Fruit fly (Drosophila melanogaster): ENCODE results near the gene CG12213.

CG12213 gene

DNA sequence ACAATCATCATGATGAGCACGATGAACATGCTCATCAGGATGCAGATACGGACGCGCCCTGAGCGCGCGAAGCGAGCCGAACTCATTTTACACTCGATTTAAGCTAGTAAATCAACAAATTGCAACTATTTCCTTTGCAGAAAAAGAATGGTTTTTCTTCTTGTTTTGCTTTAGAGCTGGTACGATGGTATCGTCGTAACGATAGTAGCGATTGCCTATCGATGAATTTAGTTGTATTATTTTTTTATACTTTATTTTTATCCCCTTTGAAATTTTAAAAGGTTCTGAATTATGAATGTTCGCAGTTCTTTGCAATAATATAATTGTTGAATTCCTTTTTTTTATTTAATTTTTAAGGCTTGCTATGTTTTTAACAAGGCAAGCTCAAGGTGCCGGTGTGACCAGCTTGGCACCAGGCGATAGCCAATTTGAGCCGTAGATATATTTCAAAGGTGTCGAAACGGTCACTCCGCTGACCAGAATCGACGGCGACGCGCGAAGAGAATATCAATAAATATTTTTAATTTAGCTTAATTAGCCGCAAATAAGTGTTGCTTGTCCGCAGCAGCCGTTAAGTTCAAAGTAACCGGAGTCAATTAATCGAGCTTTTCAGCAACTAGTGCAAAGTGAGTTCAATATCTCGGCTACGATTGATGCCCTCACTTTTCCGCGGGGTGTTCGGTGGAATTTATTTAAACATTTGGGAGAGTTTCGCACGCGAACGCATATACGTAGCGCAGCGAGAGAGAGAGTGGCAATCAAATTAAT lies at the start of gene CG12213, which contains the start of gene GC1 (continued):
- TF ChIP-seq CG17186 (GFP tag; optimal IDR thresholded peaks at IDR 0.05) (peak; percentile 18), Doc3 (GFP tag; IDR thresholded peaks at IDR 0.05; ENCODE audit: partially characterized antibody) (peak; percentile 99), ro (GFP tag; IDR thresholded peaks at IDR 0.05) (no peak), cad (GFP tag; optimal IDR thresholded peaks at IDR 0.05) (peak; percentile 1), CG5245 (GFP tag; optimal IDR thresholded peaks at IDR 0.05) (no peak), stc (GFP tag; IDR thresholded peaks at IDR 0.05) (no peak), CG13775 (GFP tag; optimal IDR thresholded peaks at IDR 0.05) (peak; percentile 7), CG33213 (GFP tag; optimal IDR thresholded peaks at IDR 0.05) (peak; percentile 49), rib (GFP tag; IDR thresholded peaks at IDR 0.05) (no peak), tap (tag; optimal IDR thresholded peaks at IDR 0.05) (no peak), crc (GFP tag; optimal IDR thresholded peaks at IDR 0.05) (no peak), CG7271 (tag; optimal IDR thresholded peaks at IDR 0.05) (peak; percentile 0), ac (GFP tag; optimal IDR thresholded peaks at IDR 0.05) (no peak), usp (GFP tag; optimal IDR thresholded peaks at IDR 0.05) (no peak), run (tag; optimal IDR thresholded peaks at IDR 0.05) (peak; percentile 0), CG10543 (GFP tag; optimal IDR thresholded peaks at IDR 0.05) (no peak), CG30403 (GFP tag; optimal IDR thresholded peaks at IDR 0.05) (peak; percentile 44), kah (GFP tag; optimal IDR thresholded peaks at IDR 0.05) (no peak), CG13296 (GFP tag; optimal IDR thresholded peaks at IDR 0.05) (no peak), dan (GFP tag; IDR thresholded peaks at IDR 0.05) (no peak), hbn (GFP tag; IDR thresholded peaks at IDR 0.05; ENCODE audit: partially characterized antibody) (peak; percentile 98), Nf-YB (GFP tag; optimal IDR thresholded peaks at IDR 0.05) (peak; percentile 39), Sin3A (optimal IDR thresholded peaks at IDR 0.05) (peak; percentile 86), Atf6 (GFP tag; IDR thresholded peaks at IDR 0.05) (no peak), CG14014 (GFP tag; IDR thresholded peaks at IDR 0.05) (no peak), CG17359 (tag; optimal IDR thresholded peaks at IDR 0.05) (no peak), CG32772 (GFP tag; IDR thresholded peaks at IDR 0.05) (no peak), vfl (GFP tag; optimal IDR thresholded peaks at IDR 0.05) (no peak), mam (GFP tag; optimal IDR thresholded peaks at IDR 0.05) (peak; percentile 52), CG1602 (GFP tag; optimal IDR thresholded peaks at IDR 0.05) (no peak), CG42726 (GFP tag; IDR thresholded peaks at IDR 0.05; ENCODE audit: partially characterized antibody) (peak; percentile 97), CG4424 (GFP tag; optimal IDR thresholded peaks at IDR 0.05) (peak; percentile 40), sug (tag; optimal IDR thresholded peaks at IDR 0.05) (no peak), wek (GFP tag; optimal IDR thresholded peaks at IDR 0.05) (peak; percentile 2), bab2 (GFP tag; optimal IDR thresholded peaks at IDR 0.05) (no peak), Meics (GFP tag; optimal IDR thresholded peaks at IDR 0.05) (no peak), Hand (GFP tag; optimal IDR thresholded peaks at IDR 0.05) (no peak), Rx (GFP tag; IDR thresholded peaks at IDR 0.05) (no peak), Gug (GFP tag; IDR thresholded peaks at IDR 0.05) (no peak), sob (GFP tag; IDR thresholded peaks at IDR 0.05) (no peak; the same call in 1 of the 2 replicates), Taf1 (GFP tag; IDR thresholded peaks at IDR 0.05) (no peak), CG2129 (GFP tag; IDR thresholded peaks at IDR 0.05; ENCODE audit: partially characterized antibody) (peak; percentile 97), ab (GFP tag; optimal IDR thresholded peaks at IDR 0.05) (no peak), sd (tag; optimal IDR thresholded peaks at IDR 0.05) (no peak), CG43689 (GFP tag; IDR thresholded peaks at IDR 0.05) (no peak), Ets65A (GFP tag) (no peak), fd96Cb (tag; optimal IDR thresholded peaks at IDR 0.05) (no peak), Dip2 (GFP tag; IDR thresholded peaks at IDR 0.05) (no peak), eve (GFP tag; optimal IDR thresholded peaks at IDR 0.05) (no peak), CG16779 (GFP tag; IDR thresholded peaks at IDR 0.05) (no peak), sisA (GFP tag; IDR thresholded peaks at IDR 0.05) (no peak)
